Fruit fly (Drosophila melanogaster) ovary, adult (tissue): ENCODE measurements around the gene TotZ.

Source experiments
- CG17801 ChIP-seq: fragments of 200-800 bp; optimal IDR thresholded peaks from 2 replicates; lab custom pipeline; 2019; ENCODE audit warnings: missing biosample characterization, mild to moderate bottlenecking, missing genetic modification characterization, moderate library complexity; ENCODE audit not compliant: partially characterized antibody

The TotZ gene

dm6 chr3R:20846316-20846715 lies 31.2 kb upstream of the TotZ start:
- no peak for TF ChIP-seq CG17801 (GFP tag; lab: Kevin White, UChicago)

dm6 chr3R:20846768-20847167 lies 30.8 kb upstream of the TotZ start, which contains the start of gene CG15696:
Gene CG15696, plus strand, starts transcription at chr3R:20847068.
- TF ChIP-seq CG17801 (GFP tag; lab: Kevin White, UChicago) = no peak

dm6 chr3R:20850395-20851039 lies 27.0 kb upstream of the TotZ start, which contains the start of gene RpS30:
Gene RpS30, plus strand, starts transcription at chr3R:20850516.
- TF ChIP-seq CG17801 (GFP tag; lab: Kevin White, UChicago) = peak; percentile 72

- no peak for TF ChIP-seq CG17801 (GFP tag; lab: Kevin White, UChicago)
These were observed 17.7 kb upstream of the TotZ start, which contains the start of gene Ir93a for dm6 chr3R:20859845-20860244. Gene Ir93a, minus strand, starts transcription at chr3R:20859945.

dm6 chr3R:20866204-20866603 lies 11.3 kb upstream of the TotZ start, which contains the start of gene KaiR1D:
Gene KaiR1D, minus strand, starts transcription at chr3R:20866231.
- no peak for TF ChIP-seq CG17801 (GFP tag; lab: Kevin White, UChicago)

dm6 chr3R:20870736-20871135 lies 6.8 kb upstream of the TotZ start, which contains the start of gene TotA:
Gene TotA, plus strand, starts transcription at chr3R:20871036.
- TF ChIP-seq CG17801 (GFP tag; lab: Kevin White, UChicago) = no peak

dm6 chr3R:20872688-20873087 lies 4.8 kb upstream of the TotZ start, which contains the start of gene TotC:
Gene TotC, plus strand, starts transcription at chr3R:20872988.
- no peak for TF ChIP-seq CG17801 (GFP tag; lab: Kevin White, UChicago)

dm6 chr3R:20873638-20874037 lies 3.9 kb upstream of the TotZ start, which contains the start of gene TotB:
Gene TotB, plus strand, starts transcription at chr3R:20873938.
- TF ChIP-seq CG17801 (GFP tag; lab: Kevin White, UChicago) = no peak

- no peak for TF ChIP-seq CG17801 (GFP tag; lab: Kevin White, UChicago)
These were observed 856 bp upstream of the TotZ start for dm6 chr3R:20876680-20877079.

- TF ChIP-seq CG17801 (GFP tag; lab: Kevin White, UChicago) = no peak
These were observed 13.0 kb downstream of the TotZ start for dm6 chr3R:20890505-20890904.

dm6 chr3R:20890920-20891319 lies 13.4 kb downstream of the TotZ start:
- peak; percentile 38 for TF ChIP-seq CG17801 (GFP tag; lab: Kevin White, UChicago)

- TF ChIP-seq CG17801 (GFP tag; lab: Kevin White, UChicago) = no peak
These were observed 14.0 kb downstream of the TotZ start for dm6 chr3R:20891495-20891894.

dm6 chr3R:20897128-20897527 lies 19.6 kb downstream of the TotZ start, which contains the start of gene Ktl:
Gene Ktl, minus strand, starts transcription at chr3R:20897320.
- no peak for TF ChIP-seq CG17801 (GFP tag; lab: Kevin White, UChicago)

- TF ChIP-seq CG17801 (GFP tag; lab: Kevin White, UChicago) = no peak
These were observed 24.1 kb downstream of the TotZ start, which contains the start of gene Grik for dm6 chr3R:20901656-20902055. Gene Grik, plus strand, starts transcription at chr3R:20901956.

- TF ChIP-seq CG17801 (GFP tag; lab: Kevin White, UChicago) = no peak
These were observed 27.9 kb downstream of the TotZ start, which contains the start of gene TotX for dm6 chr3R:20905418-20905817. Gene TotX, minus strand, starts transcription at chr3R:20905518.

- TF ChIP-seq CG17801 (GFP tag; lab: Kevin White, UChicago) = no peak
These were observed 31.1 kb downstream of the TotZ start for dm6 chr3R:20908641-20909040.
